Worm (Caenorhabditis elegans) whole organism, late embryonic: ENCODE results near the gene tmc-1.

Experiments
- ama-1 ChIP-seq: fragments of 150-350 bp; optimal IDR thresholded peaks from 2 replicates; lab custom pipeline; 2014
- ceh-31 ChIP-seq: sonication (generic microtip); optimal IDR thresholded peaks from 2 replicates; lab custom pipeline; 2016; ENCODE audit warnings: missing genetic modification characterization, missing compliant biosample characterization
- ceh-34 ChIP-seq: sonication (generic microtip); optimal IDR thresholded peaks from 2 replicates; lab custom pipeline; 2016; ENCODE audit warnings: mild to moderate bottlenecking, missing genetic modification characterization, missing compliant biosample characterization
- fax-1 ChIP-seq: sonication (generic microtip); optimal IDR thresholded peaks from 2 replicates; lab custom pipeline; 2016; ENCODE audit warnings: missing genotype, missing genetic modification characterization, missing compliant biosample characterization
- lin-11 ChIP-seq: fragments of 200-800 bp; sonication (Bioruptor generic); optimal IDR thresholded peaks from 2 replicates; lab custom pipeline; 2018; ENCODE audit warnings: mild to moderate bottlenecking, missing genetic modification characterization, missing compliant biosample characterization
- nhr-11 ChIP-seq: fragments of 150-350 bp; optimal IDR thresholded peaks from 2 replicates; lab custom pipeline; 2014; ENCODE audit warnings: missing biosample characterization, missing genetic modification characterization
- pha-4 ChIP-seq: fragments of 150-350 bp; optimal IDR thresholded peaks from 2 replicates; lab custom pipeline; 2018; ENCODE audit warnings: missing biosample characterization, missing genetic modification reagents, missing genetic modification characterization
- pqm-1 ChIP-seq: sonication (generic microtip); optimal IDR thresholded peaks from 2 replicates; lab custom pipeline; 2016; ENCODE audit warnings: missing genetic modification characterization, missing compliant biosample characterization
- ref-2 ChIP-seq: sonication (generic microtip); optimal IDR thresholded peaks from 2 replicates; lab custom pipeline; 2016; ENCODE audit warnings: missing genetic modification characterization, missing compliant biosample characterization
- sox-2 ChIP-seq: fragments of 200-800 bp; sonication (Bioruptor generic); IDR thresholded peaks from 2 replicates; pipeline ENCODE4 v1.3.6; 2022; ENCODE audit warnings: missing genetic modification reagents, missing genetic modification characterization, missing compliant biosample characterization
- tbx-2 ChIP-seq: sonication (generic microtip); optimal IDR thresholded peaks from 2 replicates; lab custom pipeline; 2016; ENCODE audit warnings: missing genetic modification characterization, missing compliant biosample characterization
- tbx-7 ChIP-seq: sonication (generic microtip); optimal IDR thresholded peaks from 2 replicates; lab custom pipeline; 2016; ENCODE audit warnings: missing genotype, missing genetic modification characterization, missing compliant biosample characterization
- unc-42 ChIP-seq: sonication (generic microtip); optimal IDR thresholded peaks from 2 replicates; lab custom pipeline; 2016; ENCODE audit warnings: missing genotype, missing genetic modification characterization, missing compliant biosample characterization

ce11 chrX:1218457-1218856 lies 56.5 kb downstream of the tmc-1 start:
- no peak for TF ChIP-seq lin-11 (tag; lab: Kevin White, UChicago)
- no peak for TF ChIP-seq sox-2 (GFP tag; lab: Robert Waterston, UW)
- no peak for TF ChIP-seq unc-42 (tag; lab: Kevin White, UChicago)
- TF ChIP-seq tbx-7 (tag; lab: Kevin White, UChicago): no peak
- no peak for TF ChIP-seq tbx-2
- TF ChIP-seq pha-4 (tag; lab: Kevin White, UChicago): no peak
- no peak for TF ChIP-seq ceh-31
- TF ChIP-seq pqm-1 (tag; lab: Kevin White, UChicago): no peak
- TF ChIP-seq ref-2 (tag; lab: Kevin White, UChicago): no peak
- TF ChIP-seq ceh-34: no peak
- TF ChIP-seq nhr-11 (tag; lab: Kevin White, UChicago): no peak
- no peak for TF ChIP-seq ama-1
- no peak for TF ChIP-seq fax-1 (tag; lab: Kevin White, UChicago)
